Worm (Caenorhabditis elegans) whole organism, L3 larva: Measurements from ENCODE around the gene Y17G7B.18.
A peak's percentile ranks its signal among the peaks of the same experiment; 100 is the strongest.

ENCODE experiments used
- R02D3.7 ChIP-seq: fragments of 150-350 bp; optimal IDR thresholded peaks from 2 replicates; lab custom pipeline; 2014; ENCODE audit warnings: missing biosample characterization, missing genetic modification characterization
- aly-2 ChIP-seq: fragments of 150-350 bp; optimal IDR thresholded peaks from 2 replicates; lab custom pipeline; 2014; ENCODE audit warnings: missing biosample characterization, missing genetic modification characterization
- ceh-16 ChIP-seq: sonication (generic microtip); optimal IDR thresholded peaks from 2 replicates; lab custom pipeline; 2017; ENCODE audit warnings: missing biosample characterization, missing genetic modification characterization
- ceh-28 ChIP-seq: fragments of 150-350 bp; optimal IDR thresholded peaks from 2 replicates; lab custom pipeline; 2014; ENCODE audit warnings: missing biosample characterization, missing genetic modification reagents, missing genetic modification characterization
- ceh-82 ChIP-seq: fragments of 150-350 bp; optimal IDR thresholded peaks from 2 replicates; lab custom pipeline; 2014; ENCODE audit warnings: missing biosample characterization, missing genetic modification characterization
- ceh-9 ChIP-seq: sonication (generic microtip); optimal IDR thresholded peaks from 2 replicates; lab custom pipeline; 2018; ENCODE audit warnings: missing biosample characterization, missing genetic modification characterization
- daf-12 ChIP-seq: fragments of 150-350 bp; optimal IDR thresholded peaks from 2 replicates; lab custom pipeline; 2014; ENCODE audit warnings: missing biosample characterization, missing genetic modification reagents, missing genetic modification characterization
- egl-5 ChIP-seq: fragments of 150-350 bp; optimal IDR thresholded peaks from 2 replicates; lab custom pipeline; 2017; ENCODE audit warnings: missing biosample characterization, missing genetic modification reagents, missing genetic modification characterization, inconsistent platforms
- elt-2 ChIP-seq: sonication (generic microtip); optimal IDR thresholded peaks from 2 replicates; lab custom pipeline; 2016; ENCODE audit warnings: missing genetic modification reagents, mild to moderate bottlenecking, missing genetic modification characterization, missing compliant biosample characterization
- elt-3 ChIP-seq, 3 experiments: fragments of 150-350 bp in 1 of 3; sonication (generic microtip) in 2 of 3; optimal IDR thresholded peaks; 2 replicates in 2 of 3; 4 replicates in 1 of 3; lab custom pipeline; 2014 to 2017; ENCODE audit warnings: missing biosample characterization in 3 of 3, missing genetic modification characterization in 3 of 3
- fkh-10 ChIP-seq: sonication (generic microtip); optimal IDR thresholded peaks from 2 replicates; lab custom pipeline; 2017; ENCODE audit warnings: missing biosample characterization, missing genetic modification reagents, missing genetic modification characterization
- fkh-2 ChIP-seq: fragments of 150-350 bp; optimal IDR thresholded peaks from 2 replicates; lab custom pipeline; 2014; ENCODE audit warnings: missing biosample characterization, missing genetic modification reagents, missing genetic modification characterization
- fos-1 ChIP-seq: fragments of 150-350 bp; optimal IDR thresholded peaks from 2 replicates; lab custom pipeline; 2014; ENCODE audit warnings: missing biosample characterization, missing genetic modification characterization
- hmg-11 ChIP-seq: sonication (generic microtip); optimal IDR thresholded peaks from 2 replicates; lab custom pipeline; 2016; ENCODE audit warnings: missing genetic modification characterization, missing compliant biosample characterization
- lin-15B ChIP-seq: fragments of 150-350 bp; optimal IDR thresholded peaks from 2 replicates; lab custom pipeline; 2014; ENCODE audit warnings: missing biosample characterization, missing genetic modification characterization
- lsy-12 ChIP-seq: sonication (generic microtip); optimal IDR thresholded peaks from 2 replicates; lab custom pipeline; 2016; ENCODE audit warnings: mild to moderate bottlenecking, missing genetic modification characterization, missing compliant biosample characterization
- mdl-1 ChIP-seq: fragments of 150-350 bp; optimal IDR thresholded peaks from 2 replicates; lab custom pipeline; 2014; ENCODE audit warnings: missing biosample characterization, missing genetic modification characterization
- mml-1 ChIP-seq: fragments of 150-350 bp; sonication (generic microtip); optimal IDR thresholded peaks from 3 replicates; lab custom pipeline; 2014; ENCODE audit warnings: missing biosample characterization, missing genetic modification characterization
- nfya-1 ChIP-seq: sonication (generic microtip); optimal IDR thresholded peaks from 2 replicates; lab custom pipeline; 2017; ENCODE audit warnings: missing genetic modification characterization, mild to moderate bottlenecking, missing compliant biosample characterization, antibody characterized with exemption, moderate library complexity; ENCODE audit not compliant: insufficient read depth
- nhr-11 ChIP-seq: fragments of 150-350 bp; optimal IDR thresholded peaks from 2 replicates; lab custom pipeline; 2014; ENCODE audit warnings: missing biosample characterization, missing genetic modification characterization
- nhr-12 ChIP-seq: fragments of 150-350 bp; optimal IDR thresholded peaks from 2 replicates; lab custom pipeline; 2014; ENCODE audit warnings: missing biosample characterization, missing genetic modification characterization
- nhr-23 ChIP-seq: fragments of 150-350 bp; optimal IDR thresholded peaks from 2 replicates; lab custom pipeline; 2014; ENCODE audit warnings: missing biosample characterization, missing genetic modification reagents, missing genetic modification characterization
- nhr-237 ChIP-seq: fragments of 150-350 bp; optimal IDR thresholded peaks from 2 replicates; lab custom pipeline; 2014; ENCODE audit warnings: missing biosample characterization, missing genetic modification characterization
- nhr-25 ChIP-seq: sonication (generic microtip); optimal IDR thresholded peaks from 2 replicates; lab custom pipeline; 2017; ENCODE audit warnings: missing biosample characterization, missing genetic modification characterization
- nhr-28 ChIP-seq: fragments of 150-350 bp; optimal IDR thresholded peaks from 2 replicates; lab custom pipeline; 2014; ENCODE audit warnings: missing biosample characterization, missing genetic modification characterization
- nhr-43 ChIP-seq: sonication (generic microtip); optimal IDR thresholded peaks from 2 replicates; lab custom pipeline; 2016; ENCODE audit warnings: mild to moderate bottlenecking, missing genetic modification characterization, missing compliant biosample characterization; ENCODE audit not compliant: poor library complexity, severe bottlenecking
- nhr-67 ChIP-seq: fragments of 150-350 bp; optimal IDR thresholded peaks from 2 replicates; lab custom pipeline; 2014; ENCODE audit warnings: missing biosample characterization, missing genetic modification characterization
- nhr-77 ChIP-seq: fragments of 150-350 bp; optimal IDR thresholded peaks from 2 replicates; lab custom pipeline; 2014; ENCODE audit warnings: missing biosample characterization, missing genetic modification characterization
- pha-4 ChIP-seq: fragments of 150-350 bp; optimal IDR thresholded peaks from 2 replicates; lab custom pipeline; 2014; ENCODE audit warnings: missing biosample characterization, missing genetic modification reagents, missing genetic modification characterization
- pqm-1 ChIP-seq: fragments of 150-350 bp; optimal IDR thresholded peaks from 2 replicates; lab custom pipeline; 2017; ENCODE audit warnings: missing biosample characterization, missing genetic modification characterization, inconsistent platforms
- sea-2 ChIP-seq: fragments of 150-350 bp; sonication (generic microtip); optimal IDR thresholded peaks from 4 replicates; lab custom pipeline; 2014; ENCODE audit warnings: missing biosample characterization, missing genetic modification reagents, missing genetic modification characterization
- snpc-4 ChIP-seq: fragments of 150-350 bp; optimal IDR thresholded peaks from 2 replicates; lab custom pipeline; 2014; ENCODE audit warnings: missing biosample characterization, missing genetic modification characterization
- tbx-2 ChIP-seq: sonication (generic microtip); optimal IDR thresholded peaks from 2 replicates; lab custom pipeline; 2016; ENCODE audit warnings: mild to moderate bottlenecking, missing genetic modification characterization, missing compliant biosample characterization
- unc-62 ChIP-seq: fragments of 150-350 bp; sonication (generic microtip); optimal IDR thresholded peaks from 4 replicates; lab custom pipeline; 2014; ENCODE audit warnings: missing biosample characterization, missing genetic modification reagents, missing genetic modification characterization
- zag-1 ChIP-seq: fragments of 150-350 bp; optimal IDR thresholded peaks from 2 replicates; lab custom pipeline; 2014; ENCODE audit warnings: missing biosample characterization, missing genetic modification characterization
- ztf-11 ChIP-seq: fragments of 150-350 bp; optimal IDR thresholded peaks from 2 replicates; lab custom pipeline; 2014; ENCODE audit warnings: missing biosample characterization, missing genetic modification characterization
- ztf-4 ChIP-seq: fragments of 150-350 bp; optimal IDR thresholded peaks from 2 replicates; lab custom pipeline; 2014; ENCODE audit warnings: missing biosample characterization, missing genetic modification characterization

Y17G7B.18 gene

DNA sequence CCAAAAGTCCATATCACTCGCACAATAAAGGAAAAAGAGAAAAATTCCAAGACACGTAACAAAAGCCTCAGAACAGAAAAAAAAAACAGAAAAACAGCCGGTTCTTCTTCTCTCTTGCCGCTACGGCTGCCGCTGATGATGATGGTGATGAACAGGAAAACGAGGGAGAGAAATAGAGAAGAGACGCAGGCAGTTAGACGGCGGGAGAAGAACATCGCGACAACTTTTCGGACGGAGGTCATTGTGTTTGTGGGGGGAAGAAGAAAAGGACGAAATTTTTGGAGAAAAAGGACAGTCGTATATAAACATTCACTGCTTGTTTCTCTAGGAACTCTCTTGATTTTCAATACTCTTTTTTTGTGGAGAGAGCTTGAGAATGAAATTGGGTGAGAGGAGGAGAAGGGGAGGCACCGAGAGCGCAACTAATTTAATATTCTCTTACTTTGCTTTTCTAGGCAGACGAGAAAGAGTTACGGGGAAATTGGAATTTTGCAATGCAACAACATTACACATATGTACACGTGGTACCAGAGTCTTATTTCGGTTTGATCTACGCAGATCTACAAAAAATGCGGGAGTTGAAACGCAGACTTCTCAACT lies 17.9 kb downstream of the Y17G7B.18 start (continued):
- TF ChIP-seq zag-1 (tag; lab: Kevin White, UChicago) (no peak), fos-1 (tag; lab: Kevin White, UChicago) (no peak), ceh-9 (no peak), nhr-28 (no peak), sea-2 (GFP tag; lab: Kevin White, UChicago) (no peak), egl-5 (no peak)

DNA sequence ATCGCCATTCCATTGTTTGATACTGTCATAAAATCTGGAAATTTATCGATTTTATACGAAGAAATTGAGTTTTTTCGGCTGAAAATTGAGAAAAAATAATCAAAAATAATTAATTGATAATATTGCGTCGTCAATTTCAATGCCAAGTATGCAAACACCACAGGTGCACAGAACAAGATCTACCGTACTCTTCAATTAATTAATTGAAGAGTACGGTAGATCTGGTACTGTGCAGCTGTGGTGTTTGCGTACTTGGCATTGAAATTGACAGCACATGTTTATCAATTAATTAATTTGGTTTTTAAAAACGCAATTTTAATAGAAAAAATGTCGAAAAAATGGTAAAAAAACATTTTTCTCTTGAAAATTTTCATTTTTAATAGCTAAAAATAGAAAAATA lies 18.8 kb downstream of the Y17G7B.18 start, which contains the start of gene cnt-1:
cnt-1 (minus strand) TSS at position 36 of the 400 bp plus-strand sequence.
- TF ChIP-seq zag-1 (tag; lab: Kevin White, UChicago) (no peak), ceh-28 (no peak), ztf-4 (tag; lab: Kevin White, UChicago) (no peak), aly-2 (tag; lab: Kevin White, UChicago) (no peak), lsy-12 (tag; lab: Kevin White, UChicago) (no peak), sea-2 (GFP tag; lab: Kevin White, UChicago) (no peak), nhr-28 (no peak), nhr-67 (tag; lab: Kevin White, UChicago) (no peak), ceh-82 (tag; lab: Kevin White, UChicago) (no peak)

DNA sequence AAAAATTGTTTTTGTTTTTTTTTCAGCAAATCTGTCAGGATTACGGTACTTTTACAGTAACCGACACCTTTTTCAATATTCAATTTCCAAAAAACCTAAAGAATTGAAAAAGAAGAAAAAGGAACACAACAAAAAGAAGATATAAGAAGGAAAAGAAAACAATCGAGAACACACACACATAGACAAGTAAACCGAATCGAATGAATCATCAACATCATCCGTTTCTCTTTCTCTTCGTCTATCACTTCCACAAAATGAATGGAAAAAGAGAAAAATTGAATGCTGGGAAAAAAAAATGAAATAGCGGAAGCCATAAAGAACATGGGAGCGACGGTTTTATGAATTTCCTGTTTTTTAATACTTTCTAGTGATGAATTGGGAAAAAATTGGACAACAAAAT lies 26.2 kb downstream of the Y17G7B.18 start:
- TF ChIP-seq zag-1 (tag; lab: Kevin White, UChicago) = no peak
- TF ChIP-seq nhr-23 = peak; percentile 5

DNA sequence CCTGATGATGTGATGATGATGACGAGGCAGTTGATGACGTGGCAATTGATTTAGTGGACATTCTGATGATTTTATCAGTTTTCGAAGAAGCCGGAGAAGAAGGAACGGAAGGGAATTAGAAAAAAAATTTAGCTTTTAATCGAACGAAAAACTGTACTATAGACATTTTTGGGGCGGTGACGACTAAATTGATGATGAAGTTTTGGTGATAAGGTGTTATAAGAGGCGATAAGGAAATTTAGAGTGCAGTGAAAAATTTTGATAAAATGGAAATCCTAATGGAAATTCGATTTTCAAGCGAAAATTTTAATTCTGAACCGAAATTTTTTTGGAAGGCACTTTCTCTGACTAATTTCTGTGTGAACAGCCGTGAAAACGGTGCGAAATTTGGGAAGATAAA lies 27.6 kb downstream of the Y17G7B.18 start:
- TF ChIP-seq fkh-2 (tag; lab: Kevin White, UChicago) (no peak), elt-2 (peak; percentile 71)

DNA sequence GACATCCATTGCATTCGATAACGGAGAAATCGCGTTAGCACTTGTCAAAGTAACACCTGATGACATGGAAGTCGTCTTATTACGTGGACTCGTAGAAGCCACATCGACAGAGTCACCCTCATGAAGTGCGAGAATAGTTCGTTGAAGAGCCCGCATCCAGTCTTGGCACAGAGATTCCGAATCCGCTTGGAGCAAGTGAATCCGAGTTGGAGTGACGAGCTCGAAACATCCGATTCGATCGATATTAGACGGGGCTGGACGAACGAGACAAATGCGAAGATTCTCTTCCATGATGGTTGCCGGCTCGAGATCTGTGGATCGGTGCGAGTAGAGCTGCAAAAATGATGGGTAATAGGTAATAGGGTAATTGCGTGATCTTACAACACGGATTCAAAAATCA lies 30.4 kb downstream of the Y17G7B.18 start:
- TF ChIP-seq nhr-237 (tag; lab: Kevin White, UChicago) = no peak
- no peak for TF ChIP-seq pha-4 (tag; lab: Kevin White, UChicago)
- no peak for TF ChIP-seq aly-2 (tag; lab: Kevin White, UChicago)
- no peak for TF ChIP-seq nhr-67 (tag; lab: Kevin White, UChicago)
- TF ChIP-seq daf-12 (tag; lab: Kevin White, UChicago) = no peak
- no peak for TF ChIP-seq ceh-28
- no peak for TF ChIP-seq pqm-1
- no peak for TF ChIP-seq zag-1 (tag; lab: Kevin White, UChicago)
- no peak for TF ChIP-seq fkh-10 (GFP tag; lab: Kevin White, UChicago)
- no peak for TF ChIP-seq ceh-82 (tag; lab: Kevin White, UChicago)
- no peak for TF ChIP-seq fos-1 (tag; lab: Kevin White, UChicago)
- no peak for TF ChIP-seq hmg-11 (tag; lab: Kevin White, UChicago)
- TF ChIP-seq nfya-1 (tag; lab: Kevin White, UChicago) = no peak
- TF ChIP-seq nhr-11 (tag; lab: Kevin White, UChicago) = no peak
- no peak for TF ChIP-seq R02D3.7 (tag; lab: Kevin White, UChicago)
- no peak for TF ChIP-seq ztf-4 (tag; lab: Kevin White, UChicago)
- TF ChIP-seq tbx-2 = no peak

DNA sequence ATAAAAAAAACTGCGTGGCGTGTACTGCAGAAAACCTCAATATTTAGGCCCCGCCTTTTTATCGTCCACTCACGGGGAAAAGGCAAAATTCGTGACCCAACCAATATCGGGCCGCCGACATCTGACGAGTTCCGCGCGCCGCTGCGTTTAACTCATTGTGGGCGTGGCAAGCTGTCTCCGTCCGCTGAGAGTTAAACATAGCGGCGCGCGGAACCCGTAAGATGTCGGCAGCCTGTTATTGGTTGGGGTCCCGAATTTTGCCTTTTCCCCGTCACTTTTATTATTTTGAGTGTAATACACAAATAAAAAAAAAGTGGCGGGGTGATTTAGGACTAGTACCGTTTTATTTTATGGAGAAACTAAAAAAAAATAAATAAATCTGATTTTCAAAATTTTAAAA lies 31.3 kb downstream of the Y17G7B.18 start:
- TF ChIP-seq ceh-82 (tag; lab: Kevin White, UChicago) = no peak
- TF ChIP-seq snpc-4 (tag; lab: Kevin White, UChicago) = no peak
- no peak for TF ChIP-seq nhr-12 (tag; lab: Kevin White, UChicago)
- TF ChIP-seq mml-1 (tag; lab: Kevin White, UChicago) = no peak
- no peak for TF ChIP-seq ceh-28
- no peak for TF ChIP-seq aly-2 (tag; lab: Kevin White, UChicago)
- TF ChIP-seq nhr-77 (tag; lab: Kevin White, UChicago) = no peak
- TF ChIP-seq mdl-1 (tag; lab: Kevin White, UChicago) = no peak
- TF ChIP-seq, all 47 proteins: peak for 0

DNA sequence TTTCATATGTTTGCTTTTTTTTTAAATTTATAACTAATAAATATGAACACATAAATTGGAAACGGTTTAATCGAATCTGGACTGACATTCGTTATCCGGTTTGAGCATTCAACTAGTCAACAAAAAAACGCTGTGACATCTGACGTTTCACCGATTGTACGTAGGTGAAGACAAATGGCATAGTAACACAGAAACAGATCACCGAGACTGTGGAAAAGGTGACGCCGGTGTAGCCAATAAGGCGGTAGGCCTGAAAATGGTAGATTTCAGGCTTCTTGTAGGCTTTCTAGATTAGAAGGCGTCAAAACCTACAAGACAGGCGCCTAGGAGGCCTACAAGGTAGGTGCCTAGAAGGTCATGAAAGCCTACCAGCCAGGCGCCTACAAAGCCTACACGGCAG lies 36.4 kb downstream of the Y17G7B.18 start:
- TF ChIP-seq ztf-11 (tag; lab: Kevin White, UChicago) = no peak
- no peak for TF ChIP-seq nhr-11 (tag; lab: Kevin White, UChicago)
- no peak for TF ChIP-seq elt-3 (tag; optimal IDR thresholded peaks at IDR 0.05; lab: Kevin White, UChicago)
- no peak for TF ChIP-seq nhr-43
- no peak for TF ChIP-seq ceh-82 (tag; lab: Kevin White, UChicago)
- no peak for TF ChIP-seq lsy-12 (tag; lab: Kevin White, UChicago)
- TF ChIP-seq ceh-16 (tag; lab: Kevin White, UChicago) = no peak
- TF ChIP-seq nhr-28 = no peak
- TF ChIP-seq mml-1 (tag; lab: Kevin White, UChicago) = no peak
- TF ChIP-seq unc-62 (GFP tag; lab: Kevin White, UChicago) = no peak
- TF ChIP-seq lin-15B = no peak
- no peak for TF ChIP-seq nhr-25 (tag; lab: Kevin White, UChicago)
- TF ChIP-seq nhr-12 (tag; lab: Kevin White, UChicago) = no peak
- no peak for TF ChIP-seq egl-5
- TF ChIP-seq ceh-28 = no peak
- TF ChIP-seq fos-1 (tag; lab: Kevin White, UChicago) = no peak
- TF ChIP-seq pha-4 (tag; lab: Kevin White, UChicago) = no peak
- TF ChIP-seq fkh-2 (tag; lab: Kevin White, UChicago) = no peak
